Fruit fly (Drosophila melanogaster) whole organism, adult: Measurements from ENCODE around the gene PH4alphaSG2.

ENCODE experiments used
- CG12768 ChIP-seq: fragments of 200-800 bp; sonication (Bioruptor generic); optimal IDR thresholded peaks from 2 replicates; lab custom pipeline; 2017; ENCODE audit warnings: missing biosample characterization, missing genetic modification characterization, mild to moderate bottlenecking, moderate library complexity, missing genetic modification reagents
- CG1620 ChIP-seq: fragments of 200-800 bp; sonication (Bioruptor generic); optimal IDR thresholded peaks from 2 replicates; lab custom pipeline; 2016; ENCODE audit warnings: missing biosample characterization, missing genetic modification characterization
- CG33017 ChIP-seq: fragments of 200-800 bp; sonication (Bioruptor generic); optimal IDR thresholded peaks from 2 replicates; lab custom pipeline; 2018; ENCODE audit warnings: missing biosample characterization, mild to moderate bottlenecking, missing genetic modification characterization, moderate library complexity
- CG7045 ChIP-seq: fragments of 200-800 bp; sonication (Bioruptor generic); optimal IDR thresholded peaks from 2 replicates; lab custom pipeline; 2017; ENCODE audit warnings: missing biosample characterization, mild to moderate bottlenecking, missing genetic modification characterization
- Crg-1 ChIP-seq: fragments of 200-800 bp; sonication (Bioruptor generic); optimal IDR thresholded peaks from 2 replicates; lab custom pipeline; 2016; ENCODE audit warnings: missing biosample characterization, missing genetic modification characterization
- Hr96 ChIP-seq: fragments of 200-800 bp; sonication (Bioruptor generic); optimal IDR thresholded peaks from 2 replicates; lab custom pipeline; 2016; ENCODE audit warnings: missing biosample characterization, missing genetic modification characterization
- bab1 ChIP-seq: fragments of 200-800 bp; sonication (Bioruptor generic); optimal IDR thresholded peaks from 3 replicates; lab custom pipeline; 2019; ENCODE audit warnings: missing biosample characterization, mild to moderate bottlenecking, missing genetic modification characterization, moderate library complexity
- pad ChIP-seq: fragments of 200-800 bp; sonication (Bioruptor generic); optimal IDR thresholded peaks from 3 replicates; lab custom pipeline; 2017; ENCODE audit warnings: missing biosample characterization, missing genetic modification characterization, mild to moderate bottlenecking, moderate library complexity, missing genetic modification reagents

dm6 chr3R:30518274-30518873 lies 28.5 kb downstream of the PH4alphaSG2 start:
- TF ChIP-seq Hr96 (GFP tag; lab: Kevin White, UChicago), result no peak
- TF ChIP-seq CG12768 (GFP tag; lab: Kevin White, UChicago), result no peak
- TF ChIP-seq CG7045 (GFP tag; lab: Kevin White, UChicago), result no peak
- no peak for TF ChIP-seq Crg-1
- no peak for TF ChIP-seq CG33017 (tag; lab: Kevin White, UChicago)
- TF ChIP-seq CG1620 (GFP tag; lab: Kevin White, UChicago), result no peak
- no peak for TF ChIP-seq pad (GFP tag; lab: Kevin White, UChicago)
- TF ChIP-seq bab1, result no peak
